Fruit fly (Drosophila melanogaster) whole organism, embryonic: ENCODE data around the gene CG7789.

Experiments
- Aef1 ChIP-seq: fragments of 200-800 bp; sonication (Bioruptor generic); IDR thresholded peaks from 3 replicates; pipeline ENCODE4 v1.3.6; 2022; ENCODE audit warnings: missing biosample characterization, missing genetic modification characterization
- B-H2 ChIP-seq: fragments of 200-800 bp; sonication (Bioruptor generic); optimal IDR thresholded peaks from 2 replicates; lab custom pipeline; 2018; ENCODE audit warnings: missing biosample characterization, mild to moderate bottlenecking, missing genetic modification characterization
- Bgb ChIP-seq: fragments of 200-800 bp; sonication (Bioruptor generic); IDR thresholded peaks from 2 replicates; pipeline ENCODE4 v1.3.6; 2022; ENCODE audit warnings: missing biosample characterization, missing genetic modification characterization; ENCODE audit not compliant: partially characterized antibody
- CG11696 ChIP-seq: fragments of 200-800 bp; sonication (Bioruptor generic); IDR thresholded peaks from 2 replicates; pipeline ENCODE4 v1.3.6; 2022; ENCODE audit warnings: missing biosample characterization, missing genetic modification characterization
- CG12071 ChIP-seq: fragments of 200-800 bp; sonication (Bioruptor generic); optimal IDR thresholded peaks from 3 replicates; lab custom pipeline; 2018; ENCODE audit warnings: missing biosample characterization, mild to moderate bottlenecking, missing genetic modification characterization
- CG12659 ChIP-seq: fragments of 200-800 bp; sonication (Bioruptor generic); optimal IDR thresholded peaks from 3 replicates; lab custom pipeline; 2017; ENCODE audit warnings: mild to moderate bottlenecking, missing biosample characterization, missing genetic modification reagents, missing genetic modification characterization
- CG12769 ChIP-seq: fragments of 200-800 bp; sonication (Bioruptor generic); optimal IDR thresholded peaks from 2 replicates; lab custom pipeline; 2019; ENCODE audit warnings: missing biosample characterization, mild to moderate bottlenecking, missing genetic modification characterization, moderate library complexity
- CG13123 ChIP-seq: fragments of 200-800 bp; sonication (Bioruptor generic); optimal IDR thresholded peaks from 2 replicates; lab custom pipeline; 2016; ENCODE audit warnings: missing biosample characterization, missing genetic modification characterization
- CG13287 ChIP-seq: fragments of 200-800 bp; sonication (Bioruptor generic); IDR thresholded peaks from 2 replicates; pipeline ENCODE4 v1.3.6; 2022; ENCODE audit warnings: missing biosample characterization, missing genetic modification characterization; ENCODE audit not compliant: partially characterized antibody
- CG13775 ChIP-seq: fragments of 200-800 bp; sonication (Bioruptor generic); optimal IDR thresholded peaks from 3 replicates; lab custom pipeline; 2017; ENCODE audit warnings: missing biosample characterization, mild to moderate bottlenecking, missing genetic modification characterization
- CG15073 ChIP-seq: fragments of 200-800 bp; sonication (Bioruptor generic); optimal IDR thresholded peaks from 2 replicates; lab custom pipeline; 2016; ENCODE audit warnings: missing biosample characterization, missing genetic modification characterization
- CG15479 ChIP-seq: fragments of 200-800 bp; sonication (Bioruptor generic); optimal IDR thresholded peaks from 3 replicates; lab custom pipeline; 2019; ENCODE audit warnings: missing biosample characterization, mild to moderate bottlenecking, missing genetic modification characterization, moderate library complexity
- CG15696 ChIP-seq: fragments of 200-800 bp; sonication (Bioruptor generic); optimal IDR thresholded peaks from 2 replicates; lab custom pipeline; 2019; ENCODE audit warnings: missing biosample characterization, mild to moderate bottlenecking, missing genetic modification characterization, moderate library complexity
- CG4854 ChIP-seq: fragments of 200-800 bp; sonication (Bioruptor generic); optimal IDR thresholded peaks from 2 replicates; lab custom pipeline; 2016; ENCODE audit warnings: missing biosample characterization, missing genetic modification characterization, inconsistent platforms
- CG6683 ChIP-seq: fragments of 200-800 bp; sonication (Bioruptor generic); optimal IDR thresholded peaks from 2 replicates; lab custom pipeline; 2017; ENCODE audit warnings: missing biosample characterization, mild to moderate bottlenecking, missing genetic modification characterization, missing genetic modification reagents
- CG6791 ChIP-seq: fragments of 200-800 bp; sonication (Bioruptor generic); IDR thresholded peaks from 3 replicates; pipeline ENCODE4 v1.3.6; 2022; ENCODE audit warnings: missing biosample characterization, missing genetic modification characterization; ENCODE audit not compliant: partially characterized antibody
- CG7987 ChIP-seq: fragments of 200-800 bp; sonication (Bioruptor generic); optimal IDR thresholded peaks from 2 replicates; lab custom pipeline; 2018; ENCODE audit warnings: missing biosample characterization, mild to moderate bottlenecking, missing genetic modification characterization, moderate library complexity
- CrebB ChIP-seq: fragments of 200-800 bp; sonication (Bioruptor generic); optimal IDR thresholded peaks from 3 replicates; lab custom pipeline; 2018; ENCODE audit warnings: missing biosample characterization, mild to moderate bottlenecking, missing genetic modification characterization
- D ChIP-seq, 2 experiments: fragments of 200-800 bp in 1 of 2; fragments of >200 bp in 1 of 2; sonication (Bioruptor generic) in 1 of 2; optimal IDR thresholded peaks; 2 replicates in 1 of 2; 3 replicates in 1 of 2; lab custom pipeline; 2017; ENCODE audit warnings: mild to moderate bottlenecking in 1 of 2, missing biosample characterization in 1 of 2, missing genetic modification characterization in 1 of 2, missing genetic modification reagents in 1 of 2
- Dip2 ChIP-seq: fragments of 200-800 bp; sonication (Bioruptor generic); IDR thresholded peaks from 2 replicates; pipeline ENCODE4 v1.3.6; 2022; ENCODE audit warnings: missing biosample characterization, missing genetic modification characterization
- Fer1 ChIP-seq: fragments of 200-800 bp; sonication (Bioruptor generic); optimal IDR thresholded peaks from 2 replicates; lab custom pipeline; 2017; ENCODE audit warnings: missing biosample characterization, mild to moderate bottlenecking, missing genetic modification characterization
- GATAe ChIP-seq: fragments of 200-800 bp; sonication (Bioruptor generic); conservative IDR thresholded peaks from 2 replicates; pipeline ENCODE4 v1.3.6; 2022; ENCODE audit warnings: missing biosample characterization, missing genetic modification characterization
- MESR4 ChIP-seq: fragments of 200-800 bp; sonication (Bioruptor generic); optimal IDR thresholded peaks from 2 replicates; lab custom pipeline; 2018; ENCODE audit warnings: missing biosample characterization, mild to moderate bottlenecking, missing genetic modification characterization, moderate library complexity
- Oaz ChIP-seq: fragments of 200-800 bp; sonication (Bioruptor generic); IDR thresholded peaks from 2 replicates; pipeline ENCODE4 v1.3.6; 2022; ENCODE audit warnings: missing biosample characterization, missing genetic modification characterization
- Vsx1 ChIP-seq: fragments of 200-800 bp; sonication (Bioruptor generic); optimal IDR thresholded peaks from 2 replicates; lab custom pipeline; 2017; ENCODE audit warnings: missing biosample characterization, mild to moderate bottlenecking, missing genetic modification characterization, missing genetic modification reagents
- abd-A ChIP-seq: fragments of 200-800 bp; sonication (Bioruptor generic); optimal IDR thresholded peaks from 3 replicates; lab custom pipeline; 2019; ENCODE audit warnings: missing biosample characterization, mild to moderate bottlenecking, missing genetic modification characterization, moderate library complexity
- chinmo ChIP-seq: fragments of 200-800 bp; sonication (Bioruptor generic); IDR thresholded peaks from 4 replicates; pipeline ENCODE4 v1.3.6; 2022; ENCODE audit warnings: missing biosample characterization, missing genetic modification characterization; ENCODE audit not compliant: partially characterized antibody
- crol ChIP-seq: fragments of 200-800 bp; sonication (Bioruptor generic); IDR thresholded peaks from 2 replicates; pipeline ENCODE4 v1.3.6; 2022; ENCODE audit warnings: missing biosample characterization, missing genetic modification characterization
- fd64A ChIP-seq: fragments of 200-800 bp; sonication (Bioruptor generic); optimal IDR thresholded peaks from 3 replicates; lab custom pipeline; 2018; ENCODE audit warnings: missing biosample characterization, mild to moderate bottlenecking, missing genetic modification characterization
- fu2 ChIP-seq: fragments of 200-800 bp; sonication (Bioruptor generic); optimal IDR thresholded peaks from 2 replicates; lab custom pipeline; 2016; ENCODE audit warnings: missing biosample characterization, missing genetic modification characterization
- gcm2 ChIP-seq: fragments of 200-800 bp; sonication (Bioruptor generic); optimal IDR thresholded peaks from 2 replicates; lab custom pipeline; 2016; ENCODE audit warnings: missing biosample characterization, missing genetic modification characterization
- grn ChIP-seq: fragments of 200-800 bp; sonication (Bioruptor generic); optimal IDR thresholded peaks from 3 replicates; lab custom pipeline; 2017; ENCODE audit warnings: missing biosample characterization, missing genetic modification characterization
- gt ChIP-seq: fragments of 200-800 bp; sonication (Bioruptor generic); IDR thresholded peaks from 2 replicates; pipeline ENCODE4 v1.3.6; 2022; ENCODE audit warnings: missing biosample characterization, missing genetic modification characterization
- inv ChIP-seq: fragments of 200-800 bp; sonication (Bioruptor generic); IDR thresholded peaks from 2 replicates; pipeline ENCODE4 v1.3.6; 2022; ENCODE audit warnings: missing biosample characterization, missing genetic modification characterization; ENCODE audit not compliant: partially characterized antibody
- jing ChIP-seq: fragments of 200-800 bp; sonication (Bioruptor generic); optimal IDR thresholded peaks from 2 replicates; lab custom pipeline; 2018; ENCODE audit warnings: missing biosample characterization, mild to moderate bottlenecking, missing genetic modification characterization
- kah ChIP-seq: fragments of 200-800 bp; sonication (Bioruptor generic); optimal IDR thresholded peaks from 2 replicates; lab custom pipeline; 2018; ENCODE audit warnings: missing biosample characterization, mild to moderate bottlenecking, missing genetic modification characterization
- ken ChIP-seq: fragments of 200-800 bp; sonication (Bioruptor generic); IDR thresholded peaks from 3 replicates; pipeline ENCODE4 v1.3.6; 2022; ENCODE audit warnings: missing biosample characterization, missing genetic modification characterization
- knrl ChIP-seq: fragments of 200-800 bp; sonication (Bioruptor generic); IDR thresholded peaks from 3 replicates; pipeline ENCODE4 v1.3.6; 2022; ENCODE audit warnings: missing biosample characterization, missing genetic modification characterization; ENCODE audit not compliant: partially characterized antibody
- lilli ChIP-seq: fragments of 200-800 bp; sonication (Bioruptor generic); optimal IDR thresholded peaks from 3 replicates; lab custom pipeline; 2016; ENCODE audit warnings: missing biosample characterization, missing genetic modification characterization
- onecut ChIP-seq: fragments of 200-800 bp; sonication (Bioruptor generic); IDR thresholded peaks from 2 replicates; pipeline ENCODE4 v1.3.6; 2022; ENCODE audit warnings: missing biosample characterization, missing genetic modification characterization
- peb ChIP-seq: fragments of 200-800 bp; sonication (Bioruptor generic); IDR thresholded peaks from 2 replicates; pipeline ENCODE4 v1.3.6; 2022; ENCODE audit warnings: missing biosample characterization, missing genetic modification characterization
- pnt ChIP-seq: fragments of 200-800 bp; sonication (Bioruptor generic); optimal IDR thresholded peaks from 3 replicates; lab custom pipeline; 2016; ENCODE audit warnings: missing biosample characterization, missing genetic modification characterization
- ro ChIP-seq: fragments of 200-800 bp; sonication (Bioruptor generic); IDR thresholded peaks from 2 replicates; pipeline ENCODE4 v1.3.6; 2022; ENCODE audit warnings: missing biosample characterization, missing genetic modification characterization
- sna ChIP-seq: fragments of 200-800 bp; sonication (Bioruptor generic); IDR thresholded peaks from 2 replicates; pipeline ENCODE4 v1.3.6; 2022; ENCODE audit warnings: missing biosample characterization, missing genetic modification characterization; ENCODE audit not compliant: partially characterized antibody
- tna ChIP-seq: fragments of 200-800 bp; sonication (Bioruptor generic); IDR thresholded peaks from 2 replicates; pipeline ENCODE4 v1.3.6; 2022; ENCODE audit warnings: missing biosample characterization, missing genetic modification characterization; ENCODE audit not compliant: partially characterized antibody
- toy ChIP-seq: fragments of 200-800 bp; sonication (Bioruptor generic); IDR thresholded peaks from 2 replicates; pipeline ENCODE4 v1.3.6; 2022; ENCODE audit warnings: missing biosample characterization, missing genetic modification characterization
- unc-4 ChIP-seq: fragments of 200-800 bp; sonication (Bioruptor generic); IDR thresholded peaks from 2 replicates; pipeline ENCODE4 v1.3.6; 2022; ENCODE audit warnings: missing biosample characterization, missing genetic modification characterization; ENCODE audit not compliant: partially characterized antibody

Gene CG7789

DNA sequence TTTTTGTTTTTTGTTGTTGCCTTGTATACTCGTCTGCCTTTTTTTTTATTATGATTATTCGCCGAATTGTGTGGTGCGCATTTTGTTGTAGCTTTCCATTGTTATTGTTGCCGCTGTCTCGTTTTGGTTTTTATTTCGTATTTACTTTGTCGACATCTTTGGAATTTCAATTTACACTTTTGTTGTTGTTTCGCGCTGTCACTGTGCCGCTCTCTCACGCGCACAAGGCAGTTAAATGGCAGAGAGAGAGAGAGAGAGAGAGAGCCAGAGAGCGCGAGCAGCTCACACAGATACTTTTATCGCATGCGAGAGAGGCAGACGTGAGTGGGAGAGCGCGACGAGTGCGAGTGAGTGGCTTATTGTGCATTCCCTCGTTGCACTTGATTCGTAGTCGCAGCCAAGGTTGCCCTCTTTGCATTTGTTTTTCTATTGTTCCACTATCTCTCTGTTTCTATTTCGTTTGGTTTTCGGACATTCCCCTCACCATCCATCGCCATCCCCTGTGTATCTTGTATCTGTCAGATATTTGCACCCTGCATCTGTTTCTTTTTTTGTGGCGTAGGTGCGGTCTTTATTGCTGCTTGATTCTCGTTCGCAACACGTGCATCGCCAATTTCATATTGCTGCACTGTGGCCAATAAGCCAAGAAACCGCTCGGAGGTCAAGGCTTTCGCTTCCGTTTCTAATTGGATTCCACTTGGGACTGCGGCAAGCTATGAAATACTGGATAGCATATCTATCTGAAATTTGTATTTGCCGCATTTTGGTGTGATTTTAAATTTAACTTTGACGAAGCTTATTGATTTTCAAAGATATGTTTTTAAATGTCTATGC is 28.4 kb upstream of the CG7789 start (continued):
- TF ChIP-seq CG6683 (GFP tag; lab: Kevin White, UChicago), result no peak
- TF ChIP-seq kah (GFP tag; lab: Kevin White, UChicago), result peak; percentile 20
- TF ChIP-seq CG13775 (GFP tag; lab: Kevin White, UChicago), result no peak
- TF ChIP-seq CG15479, result peak; percentile 88
- no peak for TF ChIP-seq inv (GFP tag; lab: Robert Waterston, UW)
- TF ChIP-seq pnt (GFP tag; lab: Kevin White, UChicago), result no peak
- no peak for TF ChIP-seq MESR4
- no peak for TF ChIP-seq CG13123 (GFP tag; lab: Kevin White, UChicago)
- TF ChIP-seq CG7987, result peak; percentile 43
- TF ChIP-seq onecut (GFP tag; lab: Robert Waterston, UW), result 0 out of 2 replicates have a peak, but pooled peaks have one; percentile 25
- no peak for TF ChIP-seq toy (GFP tag; lab: Robert Waterston, UW)
- TF ChIP-seq CG4854 (GFP tag; lab: Kevin White, UChicago), result no peak
- peak; percentile 19; the same call in 1 of the 3 replicates for TF ChIP-seq CG6791
- no peak for TF ChIP-seq lilli
- peak; percentile 16 for TF ChIP-seq CG15696 (tag; lab: Kevin White, UChicago)
- TF ChIP-seq knrl (GFP tag; lab: Robert Waterston, UW), result no peak
- peak; percentile 97 for TF ChIP-seq chinmo (GFP tag; lab: Robert Waterston, UW)
- TF ChIP-seq B-H2 (GFP tag; lab: Kevin White, UChicago), result peak; percentile 23
- TF ChIP-seq CrebB (tag; lab: Kevin White, UChicago), result peak; percentile 56
- no peak for TF ChIP-seq CG12659
- TF ChIP-seq ro (GFP tag; lab: Robert Waterston, UW), result no peak
- TF ChIP-seq GATAe, result no peak
- peak; percentile 70; the same call in 1 of the 2 replicates for TF ChIP-seq crol (GFP tag; lab: Robert Waterston, UW)
- no peak for TF ChIP-seq fu2 (GFP tag; lab: Kevin White, UChicago)
- TF ChIP-seq D (optimal IDR thresholded peaks at IDR 0.05; lab: Kevin White, UChicago), result peak; percentile 87
- TF ChIP-seq D (GFP tag; optimal IDR thresholded peaks at IDR 0.05; lab: Kevin White, UChicago), result no peak
- TF ChIP-seq CG12769 (tag; lab: Kevin White, UChicago), result no peak
- TF ChIP-seq CG15073 (GFP tag; lab: Kevin White, UChicago), result no peak
- TF ChIP-seq unc-4, result peak; percentile 56
- TF ChIP-seq Aef1, result no peak
- TF ChIP-seq gcm2 (GFP tag; lab: Kevin White, UChicago), result no peak
- TF ChIP-seq gt, result no peak
- 0 out of 2 replicates have a peak, but pooled peaks have one; percentile 47 for TF ChIP-seq sna
- TF ChIP-seq CG12071, result peak; percentile 29
- TF ChIP-seq peb (GFP tag; lab: Robert Waterston, UW), result no peak
- TF ChIP-seq abd-A, result peak; percentile 76
- TF ChIP-seq Fer1 (GFP tag; lab: Kevin White, UChicago), result peak; percentile 38
- no peak for TF ChIP-seq grn (GFP tag; lab: Kevin White, UChicago)
- TF ChIP-seq tna (GFP tag; lab: Robert Waterston, UW), result peak; percentile 49; the same call in 1 of the 2 replicates
- peak; percentile 50; the same call in 1 of the 2 replicates for TF ChIP-seq CG13287 (GFP tag; lab: Robert Waterston, UW)
- TF ChIP-seq Dip2 (GFP tag; lab: Robert Waterston, UW), result no peak
- no peak for TF ChIP-seq ken (GFP tag; lab: Robert Waterston, UW)
- no peak for TF ChIP-seq Oaz (GFP tag; lab: Robert Waterston, UW)
- TF ChIP-seq jing, result no peak
- peak; percentile 38; the same call in 1 of the 2 replicates for TF ChIP-seq Bgb (GFP tag; lab: Robert Waterston, UW)
- TF ChIP-seq fd64A (GFP tag; lab: Kevin White, UChicago), result peak; percentile 25
- 0 out of 2 replicates have a peak, but pooled peaks have one; percentile 21 for TF ChIP-seq CG11696 (GFP tag; lab: Robert Waterston, UW)
- TF ChIP-seq Vsx1 (GFP tag; lab: Kevin White, UChicago), result no peak
